Worm (Caenorhabditis elegans): ENCODE data around the gene C18H7.6.

- TF ChIP-seq ceh-90 (tag; optimal IDR thresholded peaks at IDR 0.05): no peak
- no peak for TF ChIP-seq pqm-1 (tag; optimal IDR thresholded peaks at IDR 0.05)
- no peak for TF ChIP-seq nhr-11 (tag; optimal IDR thresholded peaks at IDR 0.05)
- TF ChIP-seq ama-1 (optimal IDR thresholded peaks at IDR 0.05): no peak
- TF ChIP-seq nhr-76 (tag; optimal IDR thresholded peaks at IDR 0.05): no peak
- no peak for TF ChIP-seq tbx-2 (tag; optimal IDR thresholded peaks at IDR 0.05)
- TF ChIP-seq ces-1 (GFP tag; optimal IDR thresholded peaks at IDR 0.05): no peak
- TF ChIP-seq aha-1 (tag; optimal IDR thresholded peaks at IDR 0.05): no peak
- TF ChIP-seq ztf-11 (tag; optimal IDR thresholded peaks at IDR 0.05): no peak
Observed at ce11 chrIV:570799-571300, 21.4 kb downstream of the C18H7.6 start, which contains the start of gene F56A11.5.

Data from whole organism, L1 larva.